Worm (Caenorhabditis elegans) whole organism, young adult: ENCODE measurements around the gene nsph-3.2.

Experiments
- B0019.2 ChIP-seq: fragments of 200-800 bp; sonication (Bioruptor generic); conservative IDR thresholded peaks from 2 replicates; pipeline ENCODE4 v1.3.6; 2022; ENCODE audit warnings: missing genetic modification reagents, missing genetic modification characterization, missing compliant biosample characterization
- C06A6.2 ChIP-seq: fragments of 200-800 bp; sonication (Bioruptor generic); conservative IDR thresholded peaks from 2 replicates; pipeline ENCODE4 v1.3.6; 2022; ENCODE audit warnings: missing genetic modification characterization, missing compliant biosample characterization
- D2030.7 ChIP-seq: fragments of 200-800 bp; sonication (Bioruptor generic); IDR thresholded peaks from 2 replicates; pipeline ENCODE4 v1.3.6; 2022; ENCODE audit warnings: missing genetic modification reagents, missing genetic modification characterization, missing compliant biosample characterization
- F22D6.2 ChIP-seq: sonication (generic microtip); optimal IDR thresholded peaks from 2 replicates; lab custom pipeline; 2016; ENCODE audit warnings: mild to moderate bottlenecking, missing genetic modification characterization, missing compliant biosample characterization
- F33H1.4 ChIP-seq: fragments of 200-800 bp; sonication (Bioruptor generic); IDR thresholded peaks from 2 replicates; pipeline ENCODE4 v1.3.6; 2022; ENCODE audit warnings: missing genetic modification reagents, missing genetic modification characterization, missing compliant biosample characterization
- F39B2.1 ChIP-seq: fragments of 200-800 bp; sonication (Bioruptor generic); IDR thresholded peaks from 2 replicates; pipeline ENCODE4 v1.3.6; 2022; ENCODE audit warnings: missing genetic modification reagents, missing genetic modification characterization, missing compliant biosample characterization
- Y53F4B.3 ChIP-seq: fragments of 200-800 bp; sonication (Bioruptor generic); IDR thresholded peaks from 2 replicates; pipeline ENCODE4 v1.3.6; 2022; ENCODE audit warnings: missing genetic modification reagents, missing genetic modification characterization, missing compliant biosample characterization
- Y56A3A.18 ChIP-seq: fragments of 200-800 bp; sonication (Bioruptor generic); IDR thresholded peaks from 2 replicates; pipeline ENCODE4 v1.3.6; 2022; ENCODE audit warnings: missing genetic modification reagents, missing genetic modification characterization, missing compliant biosample characterization
- Y67H2A.10 ChIP-seq: fragments of 200-800 bp; sonication (Bioruptor generic); conservative IDR thresholded peaks from 2 replicates; pipeline ENCODE4 v1.3.6; 2022; ENCODE audit warnings: missing genetic modification reagents, missing genetic modification characterization, missing compliant biosample characterization
- akir-1 ChIP-seq: fragments of 200-800 bp; sonication (Bioruptor generic); optimal IDR thresholded peaks from 2 replicates; lab custom pipeline; 2018; ENCODE audit warnings: mild to moderate bottlenecking, missing genetic modification characterization, moderate library complexity, missing compliant biosample characterization
- attf-3 ChIP-seq: fragments of 200-800 bp; sonication (Bioruptor generic); conservative IDR thresholded peaks from 2 replicates; pipeline ENCODE4 v1.3.6; 2022; ENCODE audit warnings: missing genetic modification reagents, missing genetic modification characterization, missing compliant biosample characterization
- bed-2 ChIP-seq: fragments of 200-800 bp; sonication (Bioruptor generic); IDR thresholded peaks from 2 replicates; pipeline ENCODE4 v1.3.6; 2022; ENCODE audit warnings: missing genetic modification reagents, missing genetic modification characterization, missing compliant biosample characterization
- cebp-1 ChIP-seq, 2 experiments: fragments of 200-800 bp in 1 of 2; sonication (Bioruptor generic) in 1 of 2; sonication (generic microtip) in 1 of 2; IDR thresholded peaks in 1 of 2; optimal IDR thresholded peaks in 1 of 2; 2 replicates each; pipeline versions ENCODE4 v1.3.6 to Lab custom; 2017 to 2022; ENCODE audit warnings: missing compliant biosample characterization in 2 of 2, missing genetic modification characterization in 2 of 2, mild to moderate bottlenecking in 1 of 2, missing genetic modification reagents in 1 of 2, moderate library complexity in 1 of 2
- ceh-100 ChIP-seq: fragments of 200-800 bp; sonication (Bioruptor generic); IDR thresholded peaks from 2 replicates; pipeline ENCODE4 v1.3.6; 2022; ENCODE audit warnings: missing genetic modification reagents, missing genetic modification characterization, missing compliant biosample characterization
- ceh-79 ChIP-seq: sonication (generic microtip); optimal IDR thresholded peaks from 2 replicates; lab custom pipeline; 2017; ENCODE audit warnings: mild to moderate bottlenecking, missing genetic modification characterization, missing compliant biosample characterization
- chd-7 ChIP-seq: sonication (generic microtip); optimal IDR thresholded peaks from 2 replicates; lab custom pipeline; 2016; ENCODE audit warnings: mild to moderate bottlenecking, missing genetic modification characterization, moderate library complexity, missing compliant biosample characterization
- die-1 ChIP-seq: sonication (generic microtip); optimal IDR thresholded peaks from 2 replicates; lab custom pipeline; 2016; ENCODE audit warnings: missing genotype, mild to moderate bottlenecking, missing genetic modification characterization, missing compliant biosample characterization
- dox-1 ChIP-seq: fragments of 200-800 bp; sonication (Bioruptor generic); IDR thresholded peaks from 2 replicates; pipeline ENCODE4 v1.3.6; 2022; ENCODE audit warnings: missing genetic modification reagents, missing genetic modification characterization, missing compliant biosample characterization
- dpff-1 ChIP-seq: sonication (generic microtip); optimal IDR thresholded peaks from 2 replicates; lab custom pipeline; 2017; ENCODE audit warnings: mild to moderate bottlenecking, missing genetic modification characterization, missing compliant biosample characterization
- egl-44 ChIP-seq: fragments of 200-800 bp; sonication (Bioruptor generic); IDR thresholded peaks from 2 replicates; pipeline ENCODE4 v1.3.6; 2022; ENCODE audit warnings: missing genetic modification reagents, missing genetic modification characterization, missing compliant biosample characterization
- egrh-3 ChIP-seq: fragments of 200-800 bp; sonication (Bioruptor generic); IDR thresholded peaks from 2 replicates; pipeline ENCODE4 v1.3.6; 2022; ENCODE audit warnings: missing genetic modification reagents, missing genetic modification characterization, missing compliant biosample characterization
- fkh-3 ChIP-seq: sonication (generic microtip); optimal IDR thresholded peaks from 2 replicates; lab custom pipeline; 2016; ENCODE audit warnings: mild to moderate bottlenecking, missing genetic modification characterization, missing compliant biosample characterization
- him-1 ChIP-seq: sonication (generic microtip); optimal IDR thresholded peaks from 2 replicates; lab custom pipeline; 2016; ENCODE audit warnings: missing genotype, missing genetic modification reagents, missing genetic modification characterization, missing compliant biosample characterization
- hlh-12 ChIP-seq: sonication (generic microtip); optimal IDR thresholded peaks from 2 replicates; lab custom pipeline; 2016; ENCODE audit warnings: missing genetic modification characterization, missing compliant biosample characterization
- hlh-26 ChIP-seq: fragments of 200-800 bp; sonication (Bioruptor generic); conservative IDR thresholded peaks from 2 replicates; pipeline ENCODE4 v1.3.6; 2022; ENCODE audit warnings: missing genetic modification reagents, missing genetic modification characterization, missing compliant biosample characterization
- lag-1 ChIP-seq: fragments of 200-800 bp; sonication (Bioruptor generic); IDR thresholded peaks from 2 replicates; pipeline ENCODE4 v1.3.6; 2022; ENCODE audit warnings: missing genetic modification reagents, missing genetic modification characterization, missing compliant biosample characterization
- let-526 ChIP-seq: fragments of 200-800 bp; sonication (Bioruptor generic); IDR thresholded peaks from 2 replicates; pipeline ENCODE4 v1.3.6; 2022; ENCODE audit warnings: missing genetic modification reagents, missing genetic modification characterization, missing compliant biosample characterization
- madf-8 ChIP-seq: fragments of 200-800 bp; sonication (Bioruptor generic); conservative IDR thresholded peaks from 2 replicates; pipeline ENCODE4 v1.3.6; 2022; ENCODE audit warnings: missing genetic modification reagents, missing genetic modification characterization, missing compliant biosample characterization
- nfya-2 ChIP-seq: fragments of 200-800 bp; sonication (Bioruptor generic); IDR thresholded peaks from 2 replicates; pipeline ENCODE4 v1.3.6; 2022; ENCODE audit warnings: missing genetic modification reagents, missing genetic modification characterization, missing compliant biosample characterization
- nhr-120 ChIP-seq: fragments of 200-800 bp; sonication (Bioruptor generic); IDR thresholded peaks from 2 replicates; pipeline ENCODE4 v1.3.6; 2022; ENCODE audit warnings: missing genetic modification characterization, missing compliant biosample characterization
- nhr-179 ChIP-seq: sonication (generic microtip); optimal IDR thresholded peaks from 2 replicates; lab custom pipeline; 2016; ENCODE audit warnings: mild to moderate bottlenecking, missing genetic modification characterization, missing compliant biosample characterization
- nhr-27 ChIP-seq: fragments of 200-800 bp; sonication (Bioruptor generic); optimal IDR thresholded peaks from 2 replicates; lab custom pipeline; 2018; ENCODE audit warnings: mild to moderate bottlenecking, missing genetic modification characterization, moderate library complexity, missing compliant biosample characterization
- sptf-2 ChIP-seq: fragments of 200-800 bp; sonication (Bioruptor generic); optimal IDR thresholded peaks from 2 replicates; lab custom pipeline; 2018; ENCODE audit warnings: mild to moderate bottlenecking, missing genetic modification characterization, missing compliant biosample characterization
- tbp1 ChIP-seq: fragments of 200-800 bp; sonication (Bioruptor generic); optimal IDR thresholded peaks from 2 replicates; lab custom pipeline; 2018; ENCODE audit warnings: mild to moderate bottlenecking, missing genetic modification characterization, missing compliant biosample characterization
- zfh-2 ChIP-seq: fragments of 200-800 bp; sonication (Bioruptor generic); conservative IDR thresholded peaks from 2 replicates; pipeline ENCODE4 v1.3.6; 2022; ENCODE audit warnings: missing genetic modification reagents, missing genetic modification characterization, missing compliant biosample characterization
- ztf-25 ChIP-seq: fragments of 200-800 bp; sonication (Bioruptor generic); IDR thresholded peaks from 2 replicates; pipeline ENCODE4 v1.3.6; 2022; ENCODE audit warnings: missing genetic modification reagents, missing genetic modification characterization, missing compliant biosample characterization

The nsph-3.2 gene

DNA sequence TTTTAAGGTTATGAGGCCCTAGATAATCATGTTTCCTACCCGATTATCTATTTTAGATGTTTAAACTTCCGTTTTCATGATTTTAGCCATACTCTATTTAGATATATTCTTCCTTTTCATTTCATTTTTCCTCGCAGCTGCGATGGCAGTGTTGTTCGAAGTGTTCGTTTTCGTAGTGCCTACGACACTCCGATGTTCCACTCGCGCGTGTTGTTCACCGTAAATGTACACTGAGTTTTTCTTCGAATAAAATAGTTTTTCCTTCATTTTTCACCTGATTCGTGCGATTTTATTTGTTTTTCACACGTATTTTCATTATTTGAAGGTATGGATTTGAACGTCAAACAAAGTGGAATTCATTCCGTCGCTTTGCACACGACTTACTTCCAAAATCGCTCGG lies 15.8 kb upstream of the nsph-3.2 start, which contains the start of gene dis-3:
dis-3 (plus strand) TSS at position 322 of the 400 bp plus-strand sequence.
- TF ChIP-seq hlh-26: no peak
- no peak for TF ChIP-seq F39B2.1 (GFP tag; lab: Robert Waterston, UW)
- TF ChIP-seq attf-3 (GFP tag; lab: Robert Waterston, UW): peak; percentile 88
- TF ChIP-seq let-526 (GFP tag; lab: Robert Waterston, UW): no peak
- TF ChIP-seq him-1 (tag; lab: Kevin White, UChicago): no peak
- TF ChIP-seq ceh-79 (tag; lab: Kevin White, UChicago): no peak

DNA sequence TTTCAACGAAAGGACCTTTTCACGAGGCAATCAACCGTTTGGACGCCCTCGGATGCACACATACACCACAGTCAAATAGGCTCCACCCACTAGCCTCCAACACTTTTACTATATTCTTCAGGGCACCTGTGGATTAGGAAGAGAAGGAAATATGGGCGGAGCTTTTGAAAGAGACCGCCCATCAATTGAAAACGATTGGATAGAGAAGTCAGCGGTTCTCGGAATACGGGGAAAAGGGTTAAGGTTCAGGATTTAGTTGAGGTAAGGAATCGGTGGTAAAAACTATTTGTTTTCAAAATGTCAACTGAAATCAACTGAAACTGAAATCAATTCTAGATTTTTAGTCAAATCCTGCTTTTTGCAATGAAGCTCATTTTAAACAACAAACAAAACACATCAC lies 2.3 kb upstream of the nsph-3.2 start, which contains the start of gene egl-38:
egl-38 (minus strand) TSS at position 101 of the 400 bp plus-strand sequence.
- TF ChIP-seq nhr-120 (GFP tag; lab: Robert Waterston, UW) (no peak), C06A6.2 (GFP tag; lab: Robert Waterston, UW) (no peak), F22D6.2 (tag; lab: Kevin White, UChicago) (no peak), egl-44 (GFP tag; lab: Robert Waterston, UW) (no peak), Y56A3A.18 (GFP tag; lab: Robert Waterston, UW) (no peak), chd-7 (no peak), lag-1 (no peak), sptf-2 (GFP tag; lab: Kevin White, UChicago) (no peak), nhr-27 (tag; lab: Kevin White, UChicago) (no peak), die-1 (tag; lab: Kevin White, UChicago) (no peak), B0019.2 (GFP tag; lab: Robert Waterston, UW) (no peak), nhr-179 (tag; lab: Kevin White, UChicago) (no peak), fkh-3 (tag; lab: Kevin White, UChicago) (no peak), F33H1.4 (GFP tag; lab: Robert Waterston, UW) (no peak), nfya-2 (GFP tag; lab: Robert Waterston, UW) (no peak), madf-8 (no peak), hlh-12 (tag; lab: Kevin White, UChicago) (no peak), dox-1 (GFP tag; lab: Robert Waterston, UW) (no peak), cebp-1 (GFP tag; IDR thresholded peaks at IDR 0.05; lab: Robert Waterston, UW) (no peak), cebp-1 (tag; optimal IDR thresholded peaks at IDR 0.05; lab: Kevin White, UChicago) (no peak)

DNA sequence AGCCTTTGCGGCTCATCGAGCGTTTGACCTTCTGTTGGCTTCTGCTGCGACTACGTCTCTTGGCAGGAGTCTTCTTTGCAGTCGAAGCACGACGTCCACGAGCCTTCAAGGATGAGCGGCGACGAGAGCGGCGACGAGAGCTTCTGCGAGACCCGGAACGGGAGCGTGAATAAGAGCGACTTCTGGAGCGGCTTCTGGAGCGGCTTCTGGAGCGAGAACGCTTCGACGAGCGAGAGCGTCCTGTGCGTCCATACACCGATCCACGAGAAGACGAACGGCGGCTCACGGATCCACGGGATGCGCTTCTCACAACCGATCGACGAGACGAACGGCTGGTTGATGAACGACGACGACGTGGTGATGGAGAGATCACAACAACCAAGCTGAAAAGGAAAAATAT lies 1.8 kb upstream of the nsph-3.2 start:
- TF ChIP-seq Y53F4B.3 (GFP tag; lab: Robert Waterston, UW) (no peak), egrh-3 (GFP tag; lab: Robert Waterston, UW) (peak; percentile 82; the same call in 1 of the 2 replicates), ztf-25 (GFP tag; lab: Robert Waterston, UW) (no peak), dpff-1 (no peak), Y67H2A.10 (GFP tag; lab: Robert Waterston, UW) (no peak), bed-2 (GFP tag; lab: Robert Waterston, UW) (no peak), tbp1 (GFP tag; lab: Kevin White, UChicago) (no peak), ceh-100 (GFP tag; lab: Robert Waterston, UW) (no peak), akir-1 (GFP tag; lab: Kevin White, UChicago) (no peak), nhr-120 (GFP tag; lab: Robert Waterston, UW) (no peak), zfh-2 (GFP tag; lab: Robert Waterston, UW) (peak; percentile 87), D2030.7 (no peak)
